Fruit fly (Drosophila melanogaster): ENCODE results near the gene CG9265.
A peak's percentile ranks its signal among the peaks of the same experiment; 100 is the strongest.

CG9265 gene

DNA sequence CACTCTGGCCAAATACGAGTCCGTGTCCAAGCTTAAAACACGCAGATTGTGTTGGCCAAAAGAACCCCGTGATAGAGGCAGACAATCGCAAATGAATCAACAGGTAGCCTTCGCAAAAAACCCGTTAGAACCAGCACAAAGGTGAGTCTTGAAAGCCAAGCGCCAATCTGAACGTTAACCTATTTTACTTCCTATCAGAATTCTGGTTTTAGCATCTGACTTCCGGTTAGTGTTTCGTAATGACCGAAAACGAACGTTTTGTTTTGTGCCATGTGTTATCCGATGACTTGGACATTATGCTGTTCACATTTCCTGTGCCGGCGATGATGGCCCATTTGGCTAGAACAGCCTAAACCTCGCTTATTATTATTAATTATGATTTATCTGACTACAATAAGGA lies 1.1 kb upstream of the CG9265 start:
- TF ChIP-seq CG6854 (GFP tag; optimal IDR thresholded peaks at IDR 0.05) (no peak), CG10669 (GFP tag; optimal IDR thresholded peaks at IDR 0.05) (no peak), CG11762 (GFP tag; optimal IDR thresholded peaks at IDR 0.05; ENCODE audit: insufficient read depth) (no peak), fkh (GFP tag; optimal IDR thresholded peaks at IDR 0.05) (no peak), Sox102F (GFP tag; optimal IDR thresholded peaks at IDR 0.05) (no peak)

DNA sequence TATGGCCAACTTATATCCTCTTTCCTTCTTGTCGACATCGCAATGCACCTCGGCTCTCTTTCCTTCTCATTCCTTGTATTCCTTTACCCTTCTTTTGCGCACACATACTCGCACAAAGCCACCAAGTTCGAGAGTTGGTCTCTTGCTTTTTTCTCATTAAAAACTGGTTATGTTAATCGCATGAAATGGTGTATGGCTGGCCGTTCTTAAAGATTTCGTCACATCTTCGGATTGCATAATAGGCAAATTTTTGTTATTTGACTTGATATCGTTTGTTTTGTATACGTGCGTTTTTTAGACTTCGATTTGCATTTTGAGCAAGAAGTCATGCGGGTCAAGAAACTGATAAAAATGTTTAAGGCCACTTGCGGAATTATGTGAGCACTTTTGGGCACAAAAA lies 477 bp downstream of the CG9265 start:
- TF ChIP-seq Eip78C (GFP tag) (peak; percentile 70), salr (GFP tag; optimal IDR thresholded peaks at IDR 0.05) (no peak), vri (GFP tag; optimal IDR thresholded peaks at IDR 0.05) (peak; percentile 56)

DNA sequence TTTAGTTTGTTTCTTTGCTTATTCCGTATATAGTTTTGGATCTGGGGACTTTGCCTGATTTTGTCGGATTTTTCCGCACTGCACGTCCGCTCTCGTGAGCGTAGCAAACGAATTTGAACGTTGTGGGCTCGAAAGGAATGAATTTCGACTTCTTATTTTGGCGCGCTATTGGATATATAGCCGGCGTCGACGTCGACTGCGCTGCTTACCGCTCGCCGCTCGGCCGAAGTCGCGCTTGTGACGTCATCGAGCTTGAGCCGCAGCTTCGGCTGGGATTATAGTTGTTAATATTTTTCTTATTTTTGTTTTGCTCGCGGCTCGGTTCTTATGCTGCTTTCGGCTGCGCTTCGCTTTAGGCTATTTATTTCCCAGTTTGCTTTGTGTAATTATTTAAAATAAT lies 1.5 kb downstream of the CG9265 start:
- TF ChIP-seq CG6854 (GFP tag; optimal IDR thresholded peaks at IDR 0.05) = no peak
- TF ChIP-seq Blimp-1 (GFP tag; optimal IDR thresholded peaks at IDR 0.05) = no peak
- TF ChIP-seq CG31627 (GFP tag; optimal IDR thresholded peaks at IDR 0.05) = no peak
- no peak for TF ChIP-seq Lpt (GFP tag; optimal IDR thresholded peaks at IDR 0.05)
- TF ChIP-seq CG9139 (GFP tag; optimal IDR thresholded peaks at IDR 0.05) = no peak
- TF ChIP-seq achi (GFP tag; optimal IDR thresholded peaks at IDR 0.05) = no peak
- no peak for TF ChIP-seq dsx (GFP tag; optimal IDR thresholded peaks at IDR 0.05; ENCODE audit: poor library complexity, severe bottlenecking)
- no peak for TF ChIP-seq lz (GFP tag; optimal IDR thresholded peaks at IDR 0.05)
- TF ChIP-seq fd85E (GFP tag; optimal IDR thresholded peaks at IDR 0.05) = no peak
- no peak for TF ChIP-seq pdm3 (GFP tag; optimal IDR thresholded peaks at IDR 0.05)
- no peak for TF ChIP-seq CG6808 (GFP tag; optimal IDR thresholded peaks at IDR 0.05)
- TF ChIP-seq Sox14 (GFP tag; optimal IDR thresholded peaks at IDR 0.05) = no peak
- TF ChIP-seq net (GFP tag; optimal IDR thresholded peaks at IDR 0.05) = no peak
- no peak for TF ChIP-seq CG16779 (tag; optimal IDR thresholded peaks at IDR 0.05)
- no peak for TF ChIP-seq CG3032 (tag; optimal IDR thresholded peaks at IDR 0.05)
- no peak for TF ChIP-seq Smox (GFP tag; optimal IDR thresholded peaks at IDR 0.05)
- no peak for TF ChIP-seq acj6 (GFP tag; optimal IDR thresholded peaks at IDR 0.05)
- no peak for TF ChIP-seq esn (GFP tag; optimal IDR thresholded peaks at IDR 0.05)

DNA sequence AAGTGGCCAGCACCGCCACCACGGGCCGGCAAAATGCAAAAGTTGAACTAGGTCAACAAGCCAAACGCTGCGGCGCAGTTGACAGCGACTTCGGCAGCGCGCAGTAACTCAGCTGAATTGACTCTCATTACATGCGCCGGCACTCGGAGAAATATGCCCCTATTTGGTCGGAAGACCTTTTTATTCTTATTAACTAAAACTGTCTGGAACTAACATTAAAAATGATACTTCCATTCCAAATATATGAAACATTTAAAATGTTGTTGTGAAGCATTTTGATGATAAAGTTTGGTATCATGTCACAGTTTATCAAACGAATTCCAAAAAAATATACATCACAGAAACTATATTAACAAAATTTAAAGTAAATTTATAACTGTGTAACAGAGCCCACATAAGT lies 4.2 kb downstream of the CG9265 start:
- TF ChIP-seq CG4318 (GFP tag; optimal IDR thresholded peaks at IDR 0.05) (peak; percentile 11), Hr38 (GFP tag; optimal IDR thresholded peaks at IDR 0.05) (no peak), fkh (GFP tag; optimal IDR thresholded peaks at IDR 0.05) (no peak), cyc (GFP tag; optimal IDR thresholded peaks at IDR 0.05) (no peak), CG8319 (GFP tag; optimal IDR thresholded peaks at IDR 0.05) (no peak), CG6276 (GFP tag; optimal IDR thresholded peaks at IDR 0.05) (peak; percentile 59), CG15336 (GFP tag; IDR thresholded peaks at IDR 0.05) (peak; percentile 53; the same call in 1 of the 2 replicates), Eip78C (GFP tag) (peak; percentile 50), CG11294 (GFP tag; IDR thresholded peaks at IDR 0.05) (peak; percentile 44; the same call in 1 of the 2 replicates), eg (GFP tag; IDR thresholded peaks at IDR 0.05) (peak; percentile 38; the same call in 1 of the 3 replicates), Hr4 (GFP tag; optimal IDR thresholded peaks at IDR 0.05) (peak; percentile 40), CG6808 (GFP tag; optimal IDR thresholded peaks at IDR 0.05) (no peak), CG32006 (GFP tag; optimal IDR thresholded peaks at IDR 0.05) (peak; percentile 74), pdm3 (GFP tag; optimal IDR thresholded peaks at IDR 0.05) (no peak), Gug (GFP tag; IDR thresholded peaks at IDR 0.05) (peak; percentile 35; the same call in 1 of the 2 replicates), CG8119 (GFP tag; IDR thresholded peaks at IDR 0.05) (peak; percentile 43; the same call in 2 of the 3 replicates)
